Worm (Caenorhabditis elegans) whole organism, L4 larva: Measurements from ENCODE around the gene F33H12.7.
"Not testable (repeated sequence)": the region's sequence is repeated elsewhere in the genome, so short reads cannot be mapped to it uniquely, and the experiment has no call there.

ENCODE experiments used
- F10B5.3 ChIP-seq: sonication (generic microtip); optimal IDR thresholded peaks from 2 replicates; lab custom pipeline; 2016; ENCODE audit warnings: mild to moderate bottlenecking, missing genetic modification characterization, missing compliant biosample characterization
- F26F4.8 ChIP-seq: fragments of 200-800 bp; sonication (Bioruptor generic); conservative IDR thresholded peaks from 2 replicates; pipeline ENCODE4 v1.3.6; 2022; ENCODE audit warnings: missing genetic modification characterization, missing compliant biosample characterization
- Y105C5A.15 ChIP-seq: fragments of 200-800 bp; sonication (Bioruptor generic); IDR thresholded peaks from 2 replicates; pipeline ENCODE4 v1.3.6; 2022; ENCODE audit warnings: missing genetic modification characterization, missing compliant biosample characterization
- Y75B8A.6 ChIP-seq: fragments of 200-800 bp; sonication (Bioruptor generic); IDR thresholded peaks from 2 replicates; pipeline ENCODE4 v1.3.6; 2022; ENCODE audit warnings: missing genetic modification reagents, missing genetic modification characterization, missing compliant biosample characterization
- aha-1 ChIP-seq: fragments of 150-350 bp; peaks from one replicate; lab custom pipeline; 2014; ENCODE audit warnings: missing biosample characterization, missing genetic modification characterization
- ctbp-1 ChIP-seq: fragments of 200-800 bp; sonication (Bioruptor generic); IDR thresholded peaks from 2 replicates; pipeline ENCODE4 v1.3.6; 2022; ENCODE audit warnings: missing genetic modification reagents, missing genetic modification characterization, missing compliant biosample characterization
- daf-12 ChIP-seq: fragments of 150-350 bp; optimal IDR thresholded peaks from 2 replicates; lab custom pipeline; 2014; ENCODE audit warnings: missing biosample characterization, missing genetic modification reagents, missing genetic modification characterization
- daf-16 ChIP-seq, 3 experiments: sonication (generic microtip); optimal IDR thresholded peaks; 2 replicates each; lab custom pipeline; 2016 to 2017; ENCODE audit warnings: missing genetic modification characterization in 3 of 3, missing genetic modification reagents in 3 of 3, mild to moderate bottlenecking in 2 of 3, missing compliant biosample characterization in 2 of 3, missing biosample characterization in 1 of 3, moderate library complexity in 1 of 3
- daf-19 ChIP-seq: fragments of 200-800 bp; sonication (Bioruptor generic); conservative IDR thresholded peaks from 2 replicates; pipeline ENCODE4 v1.3.6; 2022; ENCODE audit warnings: missing genetic modification characterization, missing compliant biosample characterization
- dmd-6 ChIP-seq: fragments of 200-800 bp; sonication (Bioruptor generic); IDR thresholded peaks from 2 replicates; pipeline ENCODE4 v1.3.6; 2022; ENCODE audit warnings: missing genetic modification reagents, missing genetic modification characterization, missing compliant biosample characterization
- dmd-8 ChIP-seq: fragments of 200-800 bp; sonication (Bioruptor generic); IDR thresholded peaks from 2 replicates; pipeline ENCODE4 v1.3.6; 2022; ENCODE audit warnings: missing genetic modification characterization, missing compliant biosample characterization
- egl-43 ChIP-seq: fragments of 200-800 bp; sonication (Bioruptor generic); IDR thresholded peaks from 2 replicates; pipeline ENCODE4 v1.3.6; 2022; ENCODE audit warnings: missing genetic modification reagents, missing genetic modification characterization, missing compliant biosample characterization
- hlh-11 ChIP-seq: fragments of 200-800 bp; sonication (Bioruptor generic); optimal IDR thresholded peaks from 2 replicates; lab custom pipeline; 2018; ENCODE audit warnings: mild to moderate bottlenecking, missing genetic modification characterization, missing compliant biosample characterization
- hlh-30 ChIP-seq: sonication (generic microtip); optimal IDR thresholded peaks from 2 replicates; lab custom pipeline; 2017; ENCODE audit warnings: antibody characterized with exemption, mild to moderate bottlenecking, missing genetic modification characterization, missing compliant biosample characterization; ENCODE audit not compliant: insufficient read depth
- hmg-1.1 ChIP-seq: fragments of 200-800 bp; sonication (Bioruptor generic); IDR thresholded peaks from 2 replicates; pipeline ENCODE4 v1.3.6; 2022; ENCODE audit warnings: missing genetic modification reagents, missing genetic modification characterization, missing compliant biosample characterization
- lin-1 ChIP-seq: fragments of 200-800 bp; sonication (Bioruptor generic); IDR thresholded peaks from 2 replicates; pipeline ENCODE4 v1.3.6; 2022; ENCODE audit warnings: missing genetic modification reagents, missing genetic modification characterization, missing compliant biosample characterization
- lin-13 ChIP-seq: fragments of 150-350 bp; optimal IDR thresholded peaks from 2 replicates; lab custom pipeline; 2014; ENCODE audit warnings: missing biosample characterization, missing genetic modification reagents, missing genetic modification characterization
- lsy-2 ChIP-seq, 2 experiments: fragments of 150-350 bp in 1 of 2; sonication (generic microtip) in 1 of 2; optimal IDR thresholded peaks; 2 replicates each; lab custom pipeline; 2014 to 2017; ENCODE audit warnings: missing biosample characterization in 2 of 2, missing genetic modification characterization in 2 of 2
- mdl-1 ChIP-seq, 2 experiments: fragments of 150-350 bp in 1 of 2; sonication (generic microtip) in 1 of 2; optimal IDR thresholded peaks; 2 replicates each; lab custom pipeline; 2014 to 2017; ENCODE audit warnings: missing biosample characterization in 2 of 2, missing genetic modification characterization in 2 of 2
- mxl-2 ChIP-seq: fragments of 200-800 bp; sonication (Bioruptor generic); conservative IDR thresholded peaks from 2 replicates; pipeline ENCODE4 v1.3.6; 2022; ENCODE audit warnings: missing genetic modification reagents, missing genetic modification characterization, missing compliant biosample characterization
- mxl-3 ChIP-seq: fragments of 200-800 bp; sonication (Bioruptor generic); optimal IDR thresholded peaks from 2 replicates; lab custom pipeline; 2018; ENCODE audit warnings: mild to moderate bottlenecking, missing genetic modification characterization, missing compliant biosample characterization
- nhr-10 ChIP-seq: fragments of 150-350 bp; optimal IDR thresholded peaks from 2 replicates; lab custom pipeline; 2014; ENCODE audit warnings: missing biosample characterization, missing genetic modification characterization
- nhr-102 ChIP-seq: sonication (generic microtip); optimal IDR thresholded peaks from 2 replicates; lab custom pipeline; 2016; ENCODE audit warnings: mild to moderate bottlenecking, missing genetic modification characterization, moderate library complexity, missing compliant biosample characterization
- nhr-28 ChIP-seq: fragments of 150-350 bp; optimal IDR thresholded peaks from 2 replicates; lab custom pipeline; 2014; ENCODE audit warnings: missing biosample characterization, missing genetic modification characterization
- nhr-48 ChIP-seq: sonication (generic microtip); optimal IDR thresholded peaks from 2 replicates; lab custom pipeline; 2016; ENCODE audit warnings: mild to moderate bottlenecking, missing genetic modification characterization, missing compliant biosample characterization
- nhr-76 ChIP-seq: fragments of 150-350 bp; optimal IDR thresholded peaks from 2 replicates; lab custom pipeline; 2014; ENCODE audit warnings: missing biosample characterization, missing genetic modification characterization
- php-3 ChIP-seq: fragments of 200-800 bp; sonication (Bioruptor generic); IDR thresholded peaks from 2 replicates; pipeline ENCODE4 v1.3.6; 2022; ENCODE audit warnings: missing genetic modification reagents, missing genetic modification characterization, missing compliant biosample characterization
- pqm-1 ChIP-seq: sonication (generic microtip); optimal IDR thresholded peaks from 2 replicates; lab custom pipeline; 2017; ENCODE audit warnings: missing biosample characterization, missing genetic modification characterization
- spr-1 ChIP-seq: sonication (generic microtip); optimal IDR thresholded peaks from 2 replicates; lab custom pipeline; 2016; ENCODE audit warnings: mild to moderate bottlenecking, missing genetic modification characterization, missing compliant biosample characterization
- unc-62 ChIP-seq, 3 experiments: fragments of 150-350 bp in 1 of 3; sonication (generic microtip); optimal IDR thresholded peaks in 2 of 3; peaks in 1 of 3; 1 replicate in 1 of 3; 2 replicates in 2 of 3; lab custom pipeline; 2014 to 2017; ENCODE audit warnings: missing biosample characterization in 3 of 3, missing genetic modification characterization in 3 of 3, missing genetic modification reagents in 3 of 3, missing genotype in 1 of 3
- zfp-2 ChIP-seq: sonication (generic microtip); optimal IDR thresholded peaks from 2 replicates; lab custom pipeline; 2016; ENCODE audit warnings: mild to moderate bottlenecking, missing genetic modification characterization, missing compliant biosample characterization
- zip-11 ChIP-seq: fragments of 200-800 bp; sonication (Bioruptor generic); IDR thresholded peaks from 2 replicates; pipeline ENCODE4 v1.3.6; 2022; ENCODE audit warnings: missing genetic modification characterization, missing compliant biosample characterization

The F33H12.7 gene

DNA sequence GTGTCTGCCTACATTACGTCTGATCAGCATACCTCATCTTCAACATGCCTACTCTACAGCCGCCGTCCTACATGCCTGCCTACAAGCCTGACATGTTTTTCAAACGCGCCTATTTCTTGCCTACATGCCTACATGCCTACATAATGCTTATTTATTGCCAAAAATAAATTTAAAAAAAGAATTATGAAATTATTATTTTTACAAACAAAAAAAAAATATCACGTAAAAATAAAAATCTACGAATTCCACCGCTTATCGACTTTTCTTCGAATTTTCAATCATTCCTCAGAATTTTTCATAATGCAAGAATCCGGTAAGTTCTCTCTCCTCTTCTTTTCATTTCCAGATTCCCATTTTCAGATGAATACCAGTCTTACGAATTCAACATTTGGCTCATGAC is 35.8 kb upstream of the F33H12.7 start, which contains the start of gene D2062.5 (continued):
- no peak for TF ChIP-seq nhr-48
- no peak for TF ChIP-seq Y75B8A.6 (GFP tag; lab: Robert Waterston, UW)
- no peak for TF ChIP-seq Y105C5A.15 (GFP tag; lab: Robert Waterston, UW)
- no peak for TF ChIP-seq daf-12
- TF ChIP-seq lin-13 (GFP tag; lab: Kevin White, UChicago): no peak
- TF ChIP-seq nhr-10 (tag; lab: Kevin White, UChicago): no peak

DNA sequence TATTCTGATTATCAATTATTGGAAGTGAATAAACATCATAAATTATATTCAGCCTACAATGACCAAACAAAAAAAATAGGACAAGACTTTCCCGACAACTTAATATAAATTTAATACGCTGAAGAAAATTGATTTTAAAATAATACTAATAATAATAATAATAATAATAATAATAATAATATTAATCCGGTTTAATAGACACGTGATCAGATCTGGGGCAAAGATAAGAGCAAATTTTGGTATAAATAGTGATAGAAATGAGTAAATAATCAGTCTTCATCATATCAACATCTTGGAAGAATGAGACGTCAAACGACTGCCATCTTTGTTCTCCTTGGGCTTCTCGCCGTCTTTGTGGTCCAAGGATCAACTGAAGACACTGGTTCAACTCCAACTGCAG is 32.4 kb upstream of the F33H12.7 start, which contains the start of gene msrp-6:
msrp-6 (plus strand) TSS at position 301 of the 400 bp plus-strand sequence.
- TF ChIP-seq aha-1 (tag; lab: Kevin White, UChicago) (peak; percentile 25), unc-62 (GFP tag; optimal IDR thresholded peaks at IDR 0.05 in 1 of 2; lab: Kevin White, UChicago) (peak in 1 of 2 experiments; percentile 28)
- TF ChIP-seq unc-62 (tag; optimal IDR thresholded peaks at IDR 0.05; lab: Kevin White, UChicago): not testable (repeated sequence)

DNA sequence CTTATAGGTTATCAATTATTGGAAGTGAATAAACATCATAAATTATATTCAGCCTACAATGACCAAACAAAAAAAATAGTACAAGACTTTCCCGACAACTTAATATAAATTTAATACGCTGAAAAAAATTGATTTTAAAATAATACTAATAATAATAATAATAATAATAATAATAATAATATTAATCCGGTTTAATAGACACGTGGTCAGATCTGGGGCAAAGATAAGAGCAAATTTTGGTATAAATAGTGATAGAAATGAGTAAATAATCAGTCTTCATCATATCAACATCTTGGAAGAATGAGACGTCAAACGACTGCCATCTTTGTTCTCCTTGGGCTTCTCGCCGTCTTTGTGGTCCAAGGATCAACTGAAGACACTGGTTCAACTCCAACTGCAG is 29.9 kb upstream of the F33H12.7 start, which contains the start of gene msrp-5:
msrp-5 (plus strand) TSS at position 301 of the 400 bp plus-strand sequence.
- not testable (repeated sequence) for TF ChIP-seq mxl-3 (GFP tag; lab: Kevin White, UChicago); hmg-1.1 (GFP tag; lab: Robert Waterston, UW); nhr-76 (tag; lab: Kevin White, UChicago)
- TF ChIP-seq, all 104 proteins: peak for 0; not testable (repeated sequence) for 104

DNA sequence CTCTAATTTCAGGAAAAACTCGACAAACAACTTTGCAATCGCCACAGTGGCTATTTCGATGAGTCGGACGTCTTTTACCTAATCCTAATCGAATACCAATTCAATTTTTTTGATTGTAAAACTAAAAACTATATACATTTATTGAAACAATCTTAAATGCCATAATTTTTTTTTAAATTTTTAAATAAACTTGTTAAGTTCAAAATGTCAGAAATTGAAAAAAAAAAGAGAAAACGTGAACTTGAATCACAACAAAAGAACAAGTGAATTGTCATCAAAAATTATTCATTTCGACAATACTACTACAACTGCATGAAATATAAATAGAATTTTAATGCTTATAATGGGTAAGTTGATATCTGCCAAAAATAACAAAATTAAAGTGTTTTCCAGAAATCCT is 25.6 kb upstream of the F33H12.7 start, which contains the start of gene D2062.13:
D2062.13 (plus strand) TSS at position 301 of the 400 bp plus-strand sequence.
- TF ChIP-seq hlh-30 (tag; lab: Kevin White, UChicago); F10B5.3 (tag; lab: Kevin White, UChicago); dmd-8 (GFP tag; lab: Robert Waterston, UW): not testable (repeated sequence)

DNA sequence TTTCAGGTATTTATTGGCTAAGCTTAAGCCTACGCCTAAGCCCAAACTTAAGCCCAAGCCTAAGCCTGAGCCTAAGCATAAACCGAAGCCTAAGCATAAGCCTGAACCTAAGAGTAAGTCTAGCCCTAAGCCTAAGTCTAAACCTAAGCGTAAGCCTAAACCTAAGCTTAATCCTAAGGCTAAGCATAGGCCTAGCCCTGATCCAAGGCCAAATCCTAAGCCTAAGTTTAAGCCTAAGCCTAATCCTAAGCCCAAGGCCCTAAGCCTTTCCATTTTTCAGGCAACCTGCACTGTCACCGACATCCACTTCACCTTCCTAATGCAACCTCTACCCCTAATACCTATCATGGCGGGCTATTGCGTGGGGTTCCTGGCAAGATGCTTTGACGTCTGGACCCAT is 24.3 kb upstream of the F33H12.7 start:
- no peak for TF ChIP-seq Y75B8A.6 (GFP tag; lab: Robert Waterston, UW)
- no peak for TF ChIP-seq lsy-2 (tag; optimal IDR thresholded peaks at IDR 0.05; lab: Kevin White, UChicago)
- TF ChIP-seq egl-43: no peak
- no peak for TF ChIP-seq F26F4.8 (GFP tag; lab: Robert Waterston, UW)
- TF ChIP-seq F10B5.3 (tag; lab: Kevin White, UChicago): no peak
- TF ChIP-seq daf-19 (GFP tag; lab: Robert Waterston, UW): no peak
- TF ChIP-seq zfp-2 (tag; lab: Kevin White, UChicago): no peak
- no peak for TF ChIP-seq zip-11 (GFP tag; lab: Robert Waterston, UW)
- TF ChIP-seq spr-1 (tag; lab: Kevin White, UChicago): no peak

DNA sequence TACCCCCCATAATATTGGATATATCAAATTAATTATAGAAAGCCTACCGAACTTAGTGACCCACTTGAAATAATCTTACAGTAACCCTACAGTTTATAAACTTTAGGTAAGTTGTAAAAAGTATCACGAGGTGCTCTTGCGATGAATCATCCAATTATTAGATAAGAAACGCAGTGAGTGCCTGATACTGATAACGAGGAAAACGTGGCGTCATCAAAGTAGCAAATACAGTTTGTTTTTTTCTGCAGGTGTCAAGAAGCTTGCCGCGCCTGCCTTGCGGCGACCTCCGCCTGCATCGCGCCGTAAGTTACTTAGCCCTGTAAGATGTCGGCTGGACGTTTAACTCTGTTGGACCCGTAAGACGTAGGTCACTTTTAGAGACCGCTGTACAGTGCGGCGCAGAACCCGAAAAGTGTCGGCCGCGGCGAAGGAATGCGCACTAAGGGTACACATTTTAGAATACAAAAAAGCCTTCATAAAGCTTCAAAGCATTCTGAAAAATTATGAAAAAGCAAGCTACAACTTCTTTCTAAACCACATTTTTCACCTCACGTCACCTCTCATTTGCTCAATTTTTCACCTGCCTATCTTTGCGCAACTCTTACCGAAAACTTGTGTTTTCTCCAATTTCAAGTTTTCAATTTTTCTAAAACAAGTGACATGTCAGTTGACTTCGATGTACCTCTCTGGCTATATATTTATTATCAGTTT is 23.6 kb upstream of the F33H12.7 start, which contains the start of gene sri-38:
sri-38 (plus strand) TSS at position 661 of the 711 bp plus-strand sequence.
- TF ChIP-seq mdl-1 (tag; optimal IDR thresholded peaks at IDR 0.05; lab: Kevin White, UChicago): peak in 1 of 2 experiments; percentile 3
- TF ChIP-seq dmd-6: peak; percentile 62
- TF ChIP-seq mxl-3 (GFP tag; lab: Kevin White, UChicago): peak; percentile 17
- no peak for TF ChIP-seq daf-16 (GFP tag; optimal IDR thresholded peaks at IDR 0.05; lab: Kevin White, UChicago)
- peak; percentile 49 for TF ChIP-seq daf-16 (tag; optimal IDR thresholded peaks at IDR 0.05; lab: Kevin White, UChicago)
- TF ChIP-seq hlh-11 (tag; lab: Kevin White, UChicago): peak; percentile 67
- no peak for TF ChIP-seq nhr-76 (tag; lab: Kevin White, UChicago)
- TF ChIP-seq mxl-2 (GFP tag; lab: Robert Waterston, UW): no peak
- peak; percentile 65 for TF ChIP-seq nhr-28 (tag; lab: Kevin White, UChicago)
- TF ChIP-seq lin-1 (GFP tag; lab: Robert Waterston, UW): peak; percentile 49; the same call in 1 of the 2 replicates
- TF ChIP-seq ctbp-1 (GFP tag; lab: Robert Waterston, UW): no peak
- TF ChIP-seq php-3 (GFP tag; lab: Robert Waterston, UW): peak; percentile 72
- TF ChIP-seq nhr-102 (tag; lab: Kevin White, UChicago): peak; percentile 45
- TF ChIP-seq pqm-1: peak; percentile 77
